Fruit fly (Drosophila melanogaster) whole organism, embryonic: ENCODE measurements around the gene PLCXD.

Experiments
- B-H2 ChIP-seq: fragments of 200-800 bp; sonication (Bioruptor generic); optimal IDR thresholded peaks from 2 replicates; lab custom pipeline; 2018; ENCODE audit warnings: missing biosample characterization, mild to moderate bottlenecking, missing genetic modification characterization
- CG12104 ChIP-seq: fragments of 200-800 bp; sonication (Bioruptor generic); optimal IDR thresholded peaks from 3 replicates; lab custom pipeline; 2016; ENCODE audit warnings: missing biosample characterization, missing genetic modification characterization
- CG13296 ChIP-seq: fragments of 200-800 bp; sonication (Bioruptor generic); optimal IDR thresholded peaks from 3 replicates; lab custom pipeline; 2018; ENCODE audit warnings: missing biosample characterization, mild to moderate bottlenecking, missing genetic modification characterization
- CG13424 ChIP-seq: fragments of 200-800 bp; sonication (Bioruptor generic); optimal IDR thresholded peaks from 2 replicates; lab custom pipeline; 2019; ENCODE audit warnings: missing biosample characterization, mild to moderate bottlenecking, missing genetic modification characterization, moderate library complexity
- CG13775 ChIP-seq: fragments of 200-800 bp; sonication (Bioruptor generic); optimal IDR thresholded peaks from 3 replicates; lab custom pipeline; 2017; ENCODE audit warnings: missing biosample characterization, mild to moderate bottlenecking, missing genetic modification characterization
- CG15269 ChIP-seq: fragments of 200-800 bp; sonication (Bioruptor generic); optimal IDR thresholded peaks from 2 replicates; lab custom pipeline; 2018; ENCODE audit warnings: missing biosample characterization, mild to moderate bottlenecking, missing genetic modification characterization, moderate library complexity
- CG16863 ChIP-seq: fragments of 200-800 bp; sonication (Bioruptor generic); optimal IDR thresholded peaks from 3 replicates; lab custom pipeline; 2016; ENCODE audit warnings: missing biosample characterization, missing genetic modification characterization
- CG17568 ChIP-seq: fragments of 200-800 bp; sonication (Bioruptor generic); optimal IDR thresholded peaks from 2 replicates; lab custom pipeline; 2018; ENCODE audit warnings: missing biosample characterization, mild to moderate bottlenecking, missing genetic modification characterization, moderate library complexity
- CG17829 ChIP-seq: fragments of 200-800 bp; optimal IDR thresholded peaks from 2 replicates; lab custom pipeline; 2019; ENCODE audit warnings: missing biosample characterization, mild to moderate bottlenecking, missing genetic modification characterization, moderate library complexity
- CG2678 ChIP-seq: fragments of 200-800 bp; sonication (Bioruptor generic); optimal IDR thresholded peaks from 3 replicates; lab custom pipeline; 2019; ENCODE audit warnings: missing biosample characterization, mild to moderate bottlenecking, missing genetic modification characterization, moderate library complexity
- CG2712 ChIP-seq: fragments of 200-800 bp; optimal IDR thresholded peaks from 3 replicates; lab custom pipeline; 2019; ENCODE audit warnings: missing biosample characterization, mild to moderate bottlenecking, missing genetic modification characterization, moderate library complexity
- CG34376 ChIP-seq: fragments of 200-800 bp; sonication (Bioruptor generic); optimal IDR thresholded peaks from 2 replicates; lab custom pipeline; 2018; ENCODE audit warnings: missing biosample characterization, mild to moderate bottlenecking, missing genetic modification characterization
- CG4282 ChIP-seq: fragments of 200-800 bp; sonication (Bioruptor generic); optimal IDR thresholded peaks from 2 replicates; lab custom pipeline; 2016; ENCODE audit warnings: missing biosample characterization, missing genetic modification characterization
- CG4424 ChIP-seq: fragments of 200-800 bp; sonication (Bioruptor generic); optimal IDR thresholded peaks from 3 replicates; lab custom pipeline; 2016; ENCODE audit warnings: missing biosample characterization, missing genetic modification characterization
- CG8290 ChIP-seq, 3 experiments: fragments of 200-800 bp; sonication (Bioruptor generic); optimal IDR thresholded peaks; 2 replicates each; lab custom pipeline; 2016 to 2019; ENCODE audit warnings: missing biosample characterization in 3 of 3, missing genetic modification characterization in 3 of 3, mild to moderate bottlenecking in 2 of 3, moderate library complexity in 1 of 3
- CG8388 ChIP-seq: fragments of 200-800 bp; sonication (Bioruptor generic); optimal IDR thresholded peaks from 2 replicates; lab custom pipeline; 2019; ENCODE audit warnings: missing biosample characterization, mild to moderate bottlenecking, missing genetic modification characterization, moderate library complexity
- CG8944 ChIP-seq: fragments of 200-800 bp; sonication (Bioruptor generic); optimal IDR thresholded peaks from 3 replicates; lab custom pipeline; 2016; ENCODE audit warnings: missing biosample characterization, missing genetic modification characterization
- Deaf1 ChIP-seq: fragments of 200-800 bp; optimal IDR thresholded peaks from 3 replicates; lab custom pipeline; 2019; ENCODE audit warnings: missing biosample characterization, mild to moderate bottlenecking, missing genetic modification characterization, moderate library complexity
- Doc3 ChIP-seq: fragments of 200-800 bp; sonication (Bioruptor generic); IDR thresholded peaks from 3 replicates; pipeline ENCODE4 v1.3.6; 2022; ENCODE audit warnings: missing biosample characterization, missing genetic modification characterization; ENCODE audit not compliant: partially characterized antibody
- Elba2 ChIP-seq: fragments of 200-800 bp; sonication (Bioruptor generic); optimal IDR thresholded peaks from 3 replicates; lab custom pipeline; 2016; ENCODE audit warnings: missing biosample characterization, missing genetic modification characterization
- H15 ChIP-seq: fragments of 200-800 bp; sonication (Bioruptor generic); IDR thresholded peaks from 3 replicates; pipeline ENCODE4 v1.3.6; 2022; ENCODE audit warnings: missing biosample characterization, missing genetic modification characterization
- MESR4 ChIP-seq: fragments of 200-800 bp; sonication (Bioruptor generic); optimal IDR thresholded peaks from 2 replicates; lab custom pipeline; 2018; ENCODE audit warnings: missing biosample characterization, mild to moderate bottlenecking, missing genetic modification characterization, moderate library complexity
- Nf-YC ChIP-seq: fragments of 200-800 bp; optimal IDR thresholded peaks from 3 replicates; lab custom pipeline; 2019; ENCODE audit warnings: missing biosample characterization, mild to moderate bottlenecking, missing genetic modification characterization, moderate library complexity
- PHDP ChIP-seq: fragments of 200-800 bp; sonication (Bioruptor generic); optimal IDR thresholded peaks from 3 replicates; lab custom pipeline; 2018; ENCODE audit warnings: missing biosample characterization, mild to moderate bottlenecking, missing genetic modification characterization, moderate library complexity
- Stat92E ChIP-seq, 3 experiments: fragments of >200 bp in 2 of 3; fragments of 200-800 bp in 1 of 3; sonication (Bioruptor generic) in 1 of 3; optimal IDR thresholded peaks; 2 replicates each; lab custom pipeline; 2017 to 2019; ENCODE audit warnings: missing biosample characterization in 3 of 3, missing genetic modification characterization in 3 of 3, mild to moderate bottlenecking in 1 of 3, moderate library complexity in 1 of 3
- Xbp1 ChIP-seq: fragments of 200-800 bp; sonication (Bioruptor generic); optimal IDR thresholded peaks from 3 replicates; lab custom pipeline; 2016; ENCODE audit warnings: missing biosample characterization, mild to moderate bottlenecking, missing genetic modification characterization
- chif ChIP-seq, 2 experiments: fragments of 200-800 bp; sonication (Bioruptor generic); optimal IDR thresholded peaks; 3 replicates each; lab custom pipeline; 2016; ENCODE audit warnings: missing biosample characterization in 2 of 2, missing genetic modification characterization in 2 of 2
- crp ChIP-seq, 2 experiments: fragments of 200-800 bp; sonication (Bioruptor generic); optimal IDR thresholded peaks; 2 replicates in 1 of 2; 3 replicates in 1 of 2; lab custom pipeline; 2017; ENCODE audit warnings: missing biosample characterization in 2 of 2, missing genetic modification characterization in 2 of 2, mild to moderate bottlenecking in 1 of 2, moderate library complexity in 1 of 2
- dmrt11E ChIP-seq: fragments of 200-800 bp; sonication (Bioruptor generic); optimal IDR thresholded peaks from 3 replicates; lab custom pipeline; 2018; ENCODE audit warnings: missing biosample characterization, mild to moderate bottlenecking, missing genetic modification characterization, moderate library complexity
- exex ChIP-seq: fragments of 200-800 bp; sonication (Bioruptor generic); optimal IDR thresholded peaks from 4 replicates; lab custom pipeline; 2018; ENCODE audit warnings: missing biosample characterization, mild to moderate bottlenecking, missing genetic modification characterization, moderate library complexity
- gro ChIP-seq: fragments of 200-800 bp; sonication (Bioruptor generic); optimal IDR thresholded peaks from 2 replicates; lab custom pipeline; 2016; ENCODE audit warnings: missing biosample characterization, missing genetic modification characterization
- gsb-n ChIP-seq: fragments of 200-800 bp; sonication (Bioruptor generic); optimal IDR thresholded peaks from 3 replicates; lab custom pipeline; 2018; ENCODE audit warnings: missing biosample characterization, mild to moderate bottlenecking, missing genetic modification characterization
- klu ChIP-seq: fragments of 200-800 bp; sonication (Bioruptor generic); IDR thresholded peaks from 2 replicates; pipeline ENCODE4 v1.3.6; 2022; ENCODE audit warnings: missing biosample characterization, missing genetic modification characterization
- mirr ChIP-seq: fragments of 200-800 bp; sonication (Bioruptor generic); optimal IDR thresholded peaks from 3 replicates; lab custom pipeline; 2018; ENCODE audit warnings: missing biosample characterization, mild to moderate bottlenecking, missing genetic modification characterization
- pho ChIP-seq: fragments of 200-800 bp; sonication (Bioruptor generic); optimal IDR thresholded peaks from 2 replicates; lab custom pipeline; 2016; ENCODE audit warnings: missing biosample characterization, missing genetic modification characterization
- phol ChIP-seq: fragments of 200-800 bp; sonication (Bioruptor generic); optimal IDR thresholded peaks from 3 replicates; lab custom pipeline; 2018; ENCODE audit warnings: missing biosample characterization, mild to moderate bottlenecking, missing genetic modification characterization, moderate library complexity
- pros ChIP-seq: fragments of 200-800 bp; sonication (Bioruptor generic); optimal IDR thresholded peaks from 3 replicates; lab custom pipeline; 2019; ENCODE audit warnings: missing biosample characterization, mild to moderate bottlenecking, missing genetic modification characterization, moderate library complexity
- pzg ChIP-seq: fragments of 200-800 bp; sonication (Bioruptor generic); optimal IDR thresholded peaks from 3 replicates; lab custom pipeline; 2018; ENCODE audit warnings: missing biosample characterization, mild to moderate bottlenecking, missing genetic modification characterization, moderate library complexity
- rib ChIP-seq: fragments of 200-800 bp; sonication (Bioruptor generic); IDR thresholded peaks from 2 replicates; pipeline ENCODE4 v1.3.6; 2022; ENCODE audit warnings: missing biosample characterization, missing genetic modification characterization
- slp2 ChIP-seq: fragments of 200-800 bp; sonication (Bioruptor generic); optimal IDR thresholded peaks from 2 replicates; lab custom pipeline; 2016; ENCODE audit warnings: missing biosample characterization, missing genetic modification characterization
- sqz ChIP-seq: fragments of 200-800 bp; sonication (Bioruptor generic); optimal IDR thresholded peaks from 3 replicates; lab custom pipeline; 2018; ENCODE audit warnings: missing biosample characterization, mild to moderate bottlenecking, missing genetic modification characterization
- sug ChIP-seq: fragments of 200-800 bp; optimal IDR thresholded peaks from 2 replicates; lab custom pipeline; 2019; ENCODE audit warnings: missing biosample characterization, mild to moderate bottlenecking, missing genetic modification characterization, moderate library complexity
- unc-4 ChIP-seq: fragments of 200-800 bp; sonication (Bioruptor generic); IDR thresholded peaks from 2 replicates; pipeline ENCODE4 v1.3.6; 2022; ENCODE audit warnings: missing biosample characterization, missing genetic modification characterization; ENCODE audit not compliant: partially characterized antibody
- wek ChIP-seq: fragments of 200-800 bp; sonication (Bioruptor generic); optimal IDR thresholded peaks from 3 replicates; lab custom pipeline; 2018; ENCODE audit warnings: missing biosample characterization, mild to moderate bottlenecking, missing genetic modification characterization, moderate library complexity
- zfh1 ChIP-seq: fragments of 200-800 bp; sonication (Bioruptor generic); IDR thresholded peaks from 3 replicates; pipeline ENCODE4 v1.3.6; 2022; ENCODE audit warnings: missing biosample characterization, missing genetic modification characterization

PLCXD gene

dm6 chr2L:12002051-12002450 lies 47.2 kb upstream of the PLCXD start, which contains the start of gene Hacd1 (continued):
- TF ChIP-seq mirr (GFP tag; lab: Kevin White, UChicago) (peak; percentile 7), CG34376 (GFP tag; lab: Kevin White, UChicago) (peak; percentile 27), CG2712 (tag; lab: Kevin White, UChicago) (peak; percentile 12), CG8290 (GFP tag; optimal IDR thresholded peaks at IDR 0.05; lab: Kevin White, UChicago) (no peak), CG8290 (tag; optimal IDR thresholded peaks at IDR 0.05; lab: Kevin White, UChicago) (peak in 1 of 2 experiments; percentile 14), MESR4 (peak; percentile 74), crp (GFP tag; optimal IDR thresholded peaks at IDR 0.05; lab: Kevin White, UChicago) (peak in 1 of 2 experiments; percentile 42), CG15269 (tag; lab: Kevin White, UChicago) (no peak), Deaf1 (tag; lab: Kevin White, UChicago) (peak; percentile 8), sug (tag; lab: Kevin White, UChicago) (peak; percentile 60), Stat92E (GFP tag; optimal IDR thresholded peaks at IDR 0.05; lab: Kevin White, UChicago) (peak in 1 of 3 experiments; percentile 4), Nf-YC (tag; lab: Kevin White, UChicago) (peak; percentile 76), pzg (GFP tag; lab: Kevin White, UChicago) (peak; percentile 10), CG17829 (tag; lab: Kevin White, UChicago) (peak; percentile 1)

- TF ChIP-seq gsb-n (tag; lab: Kevin White, UChicago) (peak; percentile 89), Xbp1 (GFP tag; lab: Kevin White, UChicago) (peak; percentile 63), CG4282 (GFP tag; lab: Kevin White, UChicago) (no peak), CG16863 (GFP tag; lab: Kevin White, UChicago) (no peak), slp2 (GFP tag; lab: Kevin White, UChicago) (no peak), phol (tag; lab: Kevin White, UChicago) (peak; percentile 19), Elba2 (GFP tag; lab: Kevin White, UChicago) (peak; percentile 16), wek (peak; percentile 0), klu (GFP tag; lab: Robert Waterston, UW) (no peak), PHDP (tag; lab: Kevin White, UChicago) (peak; percentile 8), unc-4 (GFP tag; lab: Robert Waterston, UW) (no peak), pros (GFP tag; lab: Kevin White, UChicago) (peak; percentile 73), H15 (GFP tag; lab: Robert Waterston, UW) (no peak), B-H2 (GFP tag; lab: Kevin White, UChicago) (peak; percentile 6), zfh1 (GFP tag; lab: Robert Waterston, UW) (no peak), CG8944 (GFP tag; lab: Kevin White, UChicago) (no peak), chif (GFP tag; optimal IDR thresholded peaks at IDR 0.05; lab: Kevin White, UChicago) (peak in 1 of 2 experiments; percentile 23), CG13296 (GFP tag; lab: Kevin White, UChicago) (peak; percentile 39), CG17568 (peak; percentile 60), CG12104 (peak; percentile 1), pho (GFP tag; lab: Kevin White, UChicago) (peak; percentile 41), CG2678 (peak; percentile 49), CG13775 (peak; percentile 21), CG4424 (GFP tag; lab: Kevin White, UChicago) (no peak), rib (GFP tag; lab: Robert Waterston, UW) (no peak), dmrt11E (tag; lab: Kevin White, UChicago) (peak; percentile 27), exex (tag; lab: Kevin White, UChicago) (peak; percentile 93), CG8388 (GFP tag; lab: Kevin White, UChicago) (peak; percentile 25), gro (peak; percentile 72), CG13424 (tag; lab: Kevin White, UChicago) (peak; percentile 60), sqz (GFP tag; lab: Kevin White, UChicago) (peak; percentile 30), Doc3 (GFP tag; lab: Robert Waterston, UW) (no peak)
Measured at dm6 chr2L:12002922-12003791, 46.1 kb upstream of the PLCXD start.
